Fruit fly (Drosophila melanogaster) whole organism, embryonic: ENCODE data around the gene Muted.

Experiments used
- Atf6 ChIP-seq: fragments of 200-800 bp; sonication (Bioruptor generic); IDR thresholded peaks from 2 replicates; pipeline ENCODE4 v1.3.6; 2022; ENCODE audit warnings: missing biosample characterization, missing genetic modification characterization
- BEAF-32 ChIP-seq: fragments of 200-800 bp; sonication (Bioruptor generic); optimal IDR thresholded peaks from 3 replicates; lab custom pipeline; 2017; ENCODE audit warnings: missing biosample characterization, missing genetic modification characterization, mild to moderate bottlenecking, moderate library complexity, missing genetic modification reagents
- Bdp1 ChIP-seq: fragments of 200-800 bp; sonication (Bioruptor generic); optimal IDR thresholded peaks from 3 replicates; lab custom pipeline; 2016; ENCODE audit warnings: missing biosample characterization, missing genetic modification characterization
- CG10209 ChIP-seq: fragments of 200-800 bp; sonication (Bioruptor generic); optimal IDR thresholded peaks from 3 replicates; lab custom pipeline; 2017; ENCODE audit warnings: missing biosample characterization, mild to moderate bottlenecking, missing genetic modification characterization, missing genetic modification reagents
- CG12219 ChIP-seq: fragments of 200-800 bp; sonication (Bioruptor generic); optimal IDR thresholded peaks from 3 replicates; lab custom pipeline; 2018; ENCODE audit warnings: missing biosample characterization, mild to moderate bottlenecking, missing genetic modification characterization
- CG1233 ChIP-seq: fragments of 200-800 bp; sonication (Bioruptor generic); optimal IDR thresholded peaks from 4 replicates; lab custom pipeline; 2018; ENCODE audit warnings: missing biosample characterization, mild to moderate bottlenecking, missing genetic modification characterization
- CG12744 ChIP-seq: fragments of 200-800 bp; sonication (Bioruptor generic); optimal IDR thresholded peaks from 2 replicates; lab custom pipeline; 2016; ENCODE audit warnings: missing biosample characterization, missing genetic modification characterization
- CG13123 ChIP-seq: fragments of 200-800 bp; sonication (Bioruptor generic); optimal IDR thresholded peaks from 2 replicates; lab custom pipeline; 2016; ENCODE audit warnings: missing biosample characterization, missing genetic modification characterization
- CG14667 ChIP-seq: fragments of 200-800 bp; sonication (Bioruptor generic); IDR thresholded peaks from 2 replicates; pipeline ENCODE4 v1.3.6; 2022; ENCODE audit warnings: missing biosample characterization, missing genetic modification characterization
- CG17186 ChIP-seq: fragments of 200-800 bp; sonication (Bioruptor generic); optimal IDR thresholded peaks from 3 replicates; lab custom pipeline; 2017; ENCODE audit warnings: missing biosample characterization, missing genetic modification reagents, missing genetic modification characterization
- CG17802 ChIP-seq: fragments of 200-800 bp; sonication (Bioruptor generic); optimal IDR thresholded peaks from 2 replicates; lab custom pipeline; 2018; ENCODE audit warnings: missing biosample characterization, mild to moderate bottlenecking, missing genetic modification characterization, moderate library complexity
- CG18476 ChIP-seq: fragments of 200-800 bp; sonication (Bioruptor generic); optimal IDR thresholded peaks from 2 replicates; lab custom pipeline; 2016; ENCODE audit warnings: missing biosample characterization, mild to moderate bottlenecking, missing genetic modification characterization
- CG2712 ChIP-seq: fragments of 200-800 bp; optimal IDR thresholded peaks from 3 replicates; lab custom pipeline; 2019; ENCODE audit warnings: missing biosample characterization, mild to moderate bottlenecking, missing genetic modification characterization, moderate library complexity
- CG31441 ChIP-seq: fragments of 200-800 bp; sonication (Bioruptor generic); IDR thresholded peaks from 2 replicates; pipeline ENCODE4 v1.3.6; 2022; ENCODE audit warnings: missing biosample characterization, missing genetic modification characterization
- CG33557 ChIP-seq: fragments of 200-800 bp; sonication (Bioruptor generic); optimal IDR thresholded peaks from 2 replicates; lab custom pipeline; 2019; ENCODE audit warnings: missing biosample characterization, mild to moderate bottlenecking, missing genetic modification characterization, moderate library complexity
- CG34224 ChIP-seq: fragments of 200-800 bp; sonication (Bioruptor generic); IDR thresholded peaks from 3 replicates; pipeline ENCODE4 v1.3.6; 2022; ENCODE audit warnings: missing biosample characterization, missing genetic modification characterization; ENCODE audit not compliant: partially characterized antibody
- CG6854 ChIP-seq: fragments of 200-800 bp; sonication (Bioruptor generic); optimal IDR thresholded peaks from 3 replicates; lab custom pipeline; 2017; ENCODE audit warnings: missing biosample characterization, mild to moderate bottlenecking, missing genetic modification characterization
- CG7987 ChIP-seq: fragments of 200-800 bp; sonication (Bioruptor generic); optimal IDR thresholded peaks from 2 replicates; lab custom pipeline; 2018; ENCODE audit warnings: missing biosample characterization, mild to moderate bottlenecking, missing genetic modification characterization, moderate library complexity
- CG9817 ChIP-seq: fragments of 200-800 bp; sonication (Bioruptor generic); optimal IDR thresholded peaks from 2 replicates; lab custom pipeline; 2018; ENCODE audit warnings: missing biosample characterization, mild to moderate bottlenecking, missing genetic modification characterization, moderate library complexity
- CG9932 ChIP-seq: fragments of 200-800 bp; sonication (Bioruptor generic); IDR thresholded peaks from 2 replicates; pipeline ENCODE4 v1.3.6; 2022; ENCODE audit warnings: missing biosample characterization, missing genetic modification characterization
- CHES-1-like ChIP-seq: fragments of 200-800 bp; sonication (Bioruptor generic); optimal IDR thresholded peaks from 2 replicates; lab custom pipeline; 2016; ENCODE audit warnings: missing biosample characterization, missing genetic modification characterization
- Camta ChIP-seq: fragments of 200-800 bp; sonication (Bioruptor generic); optimal IDR thresholded peaks from 2 replicates; lab custom pipeline; 2016; ENCODE audit warnings: missing biosample characterization, missing genetic modification characterization
- CoRest ChIP-seq: fragments of 200-800 bp; sonication (Bioruptor generic); optimal IDR thresholded peaks from 3 replicates; lab custom pipeline; 2018; ENCODE audit warnings: missing biosample characterization, mild to moderate bottlenecking, missing genetic modification characterization, moderate library complexity
- D19A ChIP-seq: fragments of 200-800 bp; optimal IDR thresholded peaks from 3 replicates; lab custom pipeline; 2019; ENCODE audit warnings: missing biosample characterization, mild to moderate bottlenecking, missing genetic modification characterization, moderate library complexity
- Dad ChIP-seq: fragments of 200-800 bp; sonication (Bioruptor generic); optimal IDR thresholded peaks from 3 replicates; lab custom pipeline; 2016; ENCODE audit warnings: missing biosample characterization, missing genetic modification characterization
- Dbx ChIP-seq: fragments of 200-800 bp; sonication (Bioruptor generic); IDR thresholded peaks from 3 replicates; pipeline ENCODE4 v1.3.6; 2022; ENCODE audit warnings: missing biosample characterization, missing genetic modification characterization
- HLH3B ChIP-seq: fragments of 200-800 bp; sonication (Bioruptor generic); IDR thresholded peaks from 2 replicates; pipeline ENCODE4 v1.3.6; 2022; ENCODE audit warnings: missing biosample characterization, missing genetic modification characterization
- HLH54F ChIP-seq: fragments of 200-800 bp; sonication (Bioruptor generic); optimal IDR thresholded peaks from 3 replicates; lab custom pipeline; 2016; ENCODE audit warnings: missing biosample characterization, missing genetic modification characterization
- Hr3 ChIP-seq: fragments of 200-800 bp; sonication (Bioruptor generic); optimal IDR thresholded peaks from 3 replicates; lab custom pipeline; 2016; ENCODE audit warnings: missing biosample characterization, missing genetic modification characterization
- Mad ChIP-seq: fragments of 200-800 bp; sonication (Bioruptor generic); optimal IDR thresholded peaks from 2 replicates; lab custom pipeline; 2016; ENCODE audit warnings: missing biosample characterization, missing genetic modification characterization
- Poxn ChIP-seq: fragments of 200-800 bp; sonication (Bioruptor generic); IDR thresholded peaks from 2 replicates; pipeline ENCODE4 v1.3.6; 2022; ENCODE audit warnings: missing biosample characterization, missing genetic modification characterization
- Ptx1 ChIP-seq: fragments of 200-800 bp; sonication (Bioruptor generic); IDR thresholded peaks from 2 replicates; pipeline ENCODE4 v1.3.6; 2022; ENCODE audit warnings: missing biosample characterization, missing genetic modification characterization
- Side ChIP-seq: fragments of 200-800 bp; sonication (Bioruptor generic); optimal IDR thresholded peaks from 2 replicates; lab custom pipeline; 2016; ENCODE audit warnings: missing biosample characterization, missing genetic modification characterization
- Taf1 ChIP-seq: fragments of 200-800 bp; sonication (Bioruptor generic); IDR thresholded peaks from 2 replicates; pipeline ENCODE4 v1.3.6; 2022; ENCODE audit warnings: missing biosample characterization, missing genetic modification characterization
- bcd ChIP-seq: fragments of 200-800 bp; sonication (Bioruptor generic); optimal IDR thresholded peaks from 2 replicates; lab custom pipeline; 2017; ENCODE audit warnings: missing biosample characterization, mild to moderate bottlenecking, missing genetic modification characterization
- btn ChIP-seq: fragments of 200-800 bp; sonication (Bioruptor generic); optimal IDR thresholded peaks from 2 replicates; lab custom pipeline; 2016; ENCODE audit warnings: missing biosample characterization, missing genetic modification characterization
- chm ChIP-seq: fragments of 200-800 bp; sonication (Bioruptor generic); IDR thresholded peaks from 2 replicates; pipeline ENCODE4 v1.3.6; 2022; ENCODE audit warnings: missing biosample characterization, missing genetic modification characterization
- fd64A ChIP-seq: fragments of 200-800 bp; sonication (Bioruptor generic); optimal IDR thresholded peaks from 3 replicates; lab custom pipeline; 2018; ENCODE audit warnings: missing biosample characterization, mild to moderate bottlenecking, missing genetic modification characterization
- fu2 ChIP-seq: fragments of 200-800 bp; sonication (Bioruptor generic); optimal IDR thresholded peaks from 2 replicates; lab custom pipeline; 2016; ENCODE audit warnings: missing biosample characterization, missing genetic modification characterization
- insv ChIP-seq, 2 experiments: fragments of 200-800 bp; sonication (Bioruptor generic); optimal IDR thresholded peaks; 3 replicates each; lab custom pipeline; 2016 to 2018; ENCODE audit warnings: missing biosample characterization in 2 of 2, missing genetic modification characterization in 2 of 2
- pan ChIP-seq, 4 experiments: fragments of >200 bp in 3 of 4; fragments of 200-800 bp in 1 of 4; sonication (Bioruptor generic) in 1 of 4; optimal IDR thresholded peaks in 3 of 4; IDR thresholded peaks in 1 of 4; 2 replicates each; pipeline versions ENCODE4 v1.3.6 to Lab custom; 2017 to 2022; ENCODE audit warnings: missing biosample characterization in 2 of 4, missing genetic modification characterization in 2 of 4, mixed read lengths in 1 of 4
- pfk ChIP-seq: fragments of 200-800 bp; sonication (Bioruptor generic); optimal IDR thresholded peaks from 2 replicates; lab custom pipeline; 2018; ENCODE audit warnings: missing biosample characterization, mild to moderate bottlenecking, missing genetic modification characterization, moderate library complexity
- rib ChIP-seq: fragments of 200-800 bp; sonication (Bioruptor generic); IDR thresholded peaks from 2 replicates; pipeline ENCODE4 v1.3.6; 2022; ENCODE audit warnings: missing biosample characterization, missing genetic modification characterization
- sens-2 ChIP-seq: fragments of 200-800 bp; sonication (Bioruptor generic); IDR thresholded peaks from 2 replicates; pipeline ENCODE4 v1.3.6; 2022; ENCODE audit warnings: missing biosample characterization, missing genetic modification characterization
- slou ChIP-seq: fragments of 200-800 bp; sonication (Bioruptor generic); optimal IDR thresholded peaks from 3 replicates; lab custom pipeline; 2016; ENCODE audit warnings: missing biosample characterization, missing genetic modification characterization
- sob ChIP-seq: fragments of 200-800 bp; sonication (Bioruptor generic); IDR thresholded peaks from 2 replicates; pipeline ENCODE4 v1.3.6; 2022; ENCODE audit warnings: missing biosample characterization, missing genetic modification characterization
- tgo ChIP-seq: fragments of 200-800 bp; sonication (Bioruptor generic); IDR thresholded peaks from 3 replicates; pipeline ENCODE4 v1.3.6; 2022; ENCODE audit warnings: missing biosample characterization, missing genetic modification characterization
- unc-4 ChIP-seq: fragments of 200-800 bp; sonication (Bioruptor generic); IDR thresholded peaks from 2 replicates; pipeline ENCODE4 v1.3.6; 2022; ENCODE audit warnings: missing biosample characterization, missing genetic modification characterization; ENCODE audit not compliant: partially characterized antibody
- zf30C ChIP-seq: fragments of 200-800 bp; sonication (Bioruptor generic); optimal IDR thresholded peaks from 3 replicates; lab custom pipeline; 2018; ENCODE audit warnings: missing biosample characterization, mild to moderate bottlenecking, missing genetic modification characterization
- zfh2 ChIP-seq: fragments of 200-800 bp; sonication (Bioruptor generic); optimal IDR thresholded peaks from 2 replicates; lab custom pipeline; 2016; ENCODE audit warnings: missing biosample characterization, missing genetic modification characterization

Muted gene

dm6 chr3R:22368077-22368776 lies 5.8 kb downstream of the Muted start (continued):
- TF ChIP-seq Taf1 (no peak), Dbx (GFP tag; lab: Robert Waterston, UW) (no peak), fu2 (no peak), CG31441 (peak; percentile 35), chm (GFP tag; lab: Robert Waterston, UW) (no peak), CG12219 (GFP tag; lab: Kevin White, UChicago) (no peak), CG10209 (GFP tag; lab: Kevin White, UChicago) (no peak), BEAF-32 (GFP tag; lab: Kevin White, UChicago) (peak; percentile 25), sob (GFP tag; lab: Robert Waterston, UW) (0 out of 2 replicates have a peak, but pooled peaks have one; percentile 27), CG12744 (GFP tag; lab: Kevin White, UChicago) (no peak), CG1233 (GFP tag; lab: Kevin White, UChicago) (no peak), CHES-1-like (no peak), pan (optimal IDR thresholded peaks at IDR 0.05; lab: Kevin White, UChicago) (no peak), pan (GFP tag; optimal IDR thresholded peaks at IDR 0.05 in 1 of 2, IDR thresholded peaks at IDR 0.05 in 1 of 2) (no peak), Mad (GFP tag; lab: Kevin White, UChicago) (no peak), Ptx1 (peak; percentile 5; the same call in 1 of the 2 replicates), zfh2 (GFP tag; lab: Kevin White, UChicago) (no peak), Hr3 (no peak), D19A (tag; lab: Kevin White, UChicago) (no peak), tgo (no peak), rib (no peak), HLH54F (GFP tag; lab: Kevin White, UChicago) (no peak), CoRest (tag; lab: Kevin White, UChicago) (no peak), CG6854 (GFP tag; lab: Kevin White, UChicago) (no peak), CG14667 (no peak), HLH3B (GFP tag; lab: Robert Waterston, UW) (no peak), Dad (GFP tag; lab: Kevin White, UChicago) (no peak), CG9932 (no peak), CG7987 (GFP tag; lab: Kevin White, UChicago) (peak; percentile 98), CG13123 (GFP tag; lab: Kevin White, UChicago) (no peak), Side (no peak), pfk (no peak), Bdp1 (GFP tag; lab: Kevin White, UChicago) (no peak), slou (no peak), insv (GFP tag; optimal IDR thresholded peaks at IDR 0.05; lab: Kevin White, UChicago) (no peak), CG2712 (tag; lab: Kevin White, UChicago) (no peak), CG17186 (GFP tag; lab: Kevin White, UChicago) (no peak), Atf6 (no peak), unc-4 (GFP tag; lab: Robert Waterston, UW) (peak; percentile 62), Poxn (no peak), Camta (GFP tag; lab: Kevin White, UChicago) (no peak), CG33557 (GFP tag; lab: Kevin White, UChicago) (no peak), CG9817 (tag; lab: Kevin White, UChicago) (no peak), btn (GFP tag; lab: Kevin White, UChicago) (no peak), fd64A (no peak), CG17802 (tag; lab: Kevin White, UChicago) (no peak), CG34224 (GFP tag; lab: Robert Waterston, UW) (no peak), zf30C (GFP tag; lab: Kevin White, UChicago) (no peak), sens-2 (GFP tag; lab: Robert Waterston, UW) (no peak), bcd (GFP tag; lab: Kevin White, UChicago) (no peak), CG18476 (no peak)
